Fruit fly (Drosophila melanogaster) whole organism, prepupa: ENCODE results near the gene Dbx.

Source experiments
- Blimp-1 ChIP-seq: fragments of 200-800 bp; sonication (Bioruptor generic); optimal IDR thresholded peaks from 3 replicates; lab custom pipeline; 2017; ENCODE audit warnings: missing biosample characterization, missing genetic modification characterization, mild to moderate bottlenecking, moderate library complexity, missing genetic modification reagents
- CG11762 ChIP-seq: fragments of 200-800 bp; sonication (Bioruptor generic); optimal IDR thresholded peaks from 3 replicates; lab custom pipeline; 2016; ENCODE audit warnings: missing biosample characterization, missing genetic modification characterization; ENCODE audit not compliant: insufficient read depth
- CG8119 ChIP-seq: fragments of 200-800 bp; sonication (Bioruptor generic); IDR thresholded peaks from 3 replicates; pipeline ENCODE4 v1.3.6; 2022; ENCODE audit warnings: missing biosample characterization, missing genetic modification characterization
- Eip93F ChIP-seq: fragments of 200-800 bp; sonication (Bioruptor generic); optimal IDR thresholded peaks from 2 replicates; lab custom pipeline; 2016; ENCODE audit warnings: missing biosample characterization, mild to moderate bottlenecking, missing genetic modification characterization
- Gug ChIP-seq: fragments of 200-800 bp; sonication (Bioruptor generic); IDR thresholded peaks from 2 replicates; pipeline ENCODE4 v1.3.6; 2022; ENCODE audit warnings: missing biosample characterization, missing genetic modification characterization
- Sox14 ChIP-seq: fragments of 200-800 bp; sonication (Bioruptor generic); optimal IDR thresholded peaks from 3 replicates; lab custom pipeline; 2016; ENCODE audit warnings: missing biosample characterization, missing genetic modification characterization
- Sox15 ChIP-seq: fragments of 200-800 bp; sonication (Bioruptor generic); optimal IDR thresholded peaks from 3 replicates; lab custom pipeline; 2016; ENCODE audit warnings: missing biosample characterization, missing genetic modification characterization
- achi ChIP-seq: fragments of 200-800 bp; sonication (Bioruptor generic); optimal IDR thresholded peaks from 3 replicates; lab custom pipeline; 2016; ENCODE audit warnings: missing biosample characterization, missing genetic modification characterization
- dac ChIP-seq: fragments of 200-800 bp; sonication (Bioruptor generic); optimal IDR thresholded peaks from 2 replicates; lab custom pipeline; 2017; ENCODE audit warnings: missing biosample characterization, mild to moderate bottlenecking, missing genetic modification characterization
- fd85E ChIP-seq: fragments of 200-800 bp; sonication (Bioruptor generic); optimal IDR thresholded peaks from 3 replicates; lab custom pipeline; 2016; ENCODE audit warnings: missing biosample characterization, missing genetic modification characterization

DNA sequence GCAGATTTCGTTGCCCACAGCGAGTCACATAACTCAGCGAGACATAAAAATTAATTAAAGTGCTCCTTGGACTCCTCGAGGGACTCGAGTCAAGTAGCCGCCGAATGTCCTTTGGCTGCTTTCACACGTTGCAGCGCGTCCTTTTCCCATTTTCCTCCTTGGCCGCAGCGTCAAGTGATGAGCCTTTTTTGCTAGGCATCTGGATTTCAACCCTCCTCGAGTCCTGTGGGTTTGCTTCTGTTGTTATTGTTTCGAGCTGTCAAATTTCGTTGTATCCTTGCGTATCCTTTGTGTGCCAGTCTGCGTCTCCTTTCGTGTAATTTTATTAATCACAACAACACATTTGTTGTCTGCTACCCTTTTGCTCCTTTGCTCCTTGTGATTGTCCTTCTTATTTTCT lies 4.5 kb upstream of the Dbx start:
- TF ChIP-seq CG11762 (no peak), Eip93F (no peak), Gug (no peak), fd85E (GFP tag; lab: Kevin White, UChicago) (no peak), dac (no peak), Blimp-1 (GFP tag; lab: Kevin White, UChicago) (no peak), Sox14 (GFP tag; lab: Kevin White, UChicago) (no peak), CG8119 (GFP tag; lab: Robert Waterston, UW) (no peak), achi (GFP tag; lab: Kevin White, UChicago) (no peak), Sox15 (GFP tag; lab: Kevin White, UChicago) (no peak)
